Worm (Caenorhabditis elegans) whole organism, young adult: ENCODE measurements around the gene spp-1.

Source experiments
- F23B12.7 ChIP-seq: sonication (generic microtip); optimal IDR thresholded peaks from 2 replicates; lab custom pipeline; 2017; ENCODE audit warnings: missing genetic modification characterization, mild to moderate bottlenecking, missing compliant biosample characterization, antibody characterized with exemption, moderate library complexity; ENCODE audit not compliant: insufficient read depth
- Y56A3A.18 ChIP-seq: fragments of 200-800 bp; sonication (Bioruptor generic); IDR thresholded peaks from 2 replicates; pipeline ENCODE4 v1.3.6; 2022; ENCODE audit warnings: missing genetic modification reagents, missing genetic modification characterization, missing compliant biosample characterization
- ama-1 ChIP-seq, 3 experiments: fragments of 150-350 bp in 1 of 3; sonication (generic microtip) in 2 of 3; optimal IDR thresholded peaks; 2 replicates each; lab custom pipeline; 2014 to 2018; ENCODE audit warnings: missing biosample characterization in 2 of 3, missing genetic modification characterization in 2 of 3, missing genetic modification reagents in 2 of 3
- die-1 ChIP-seq: sonication (generic microtip); optimal IDR thresholded peaks from 2 replicates; lab custom pipeline; 2016; ENCODE audit warnings: missing genotype, mild to moderate bottlenecking, missing genetic modification characterization, missing compliant biosample characterization
- dpl-1 ChIP-seq: fragments of 150-350 bp; optimal IDR thresholded peaks from 2 replicates; lab custom pipeline; 2014; ENCODE audit warnings: missing biosample characterization, missing genetic modification reagents, missing genetic modification characterization
- hrde-1 ChIP-seq: sonication (generic microtip); optimal IDR thresholded peaks from 2 replicates; lab custom pipeline; 2016; ENCODE audit warnings: missing genetic modification characterization, mild to moderate bottlenecking, missing compliant biosample characterization, moderate library complexity, missing genotype, missing genetic modification reagents, borderline replicate concordance
- let-607 ChIP-seq, 2 experiments: fragments of 200-800 bp in 1 of 2; sonication (Bioruptor generic) in 1 of 2; sonication (generic microtip) in 1 of 2; optimal IDR thresholded peaks; 2 replicates each; lab custom pipeline; 2016 to 2018; ENCODE audit warnings: mild to moderate bottlenecking in 2 of 2, missing compliant biosample characterization in 2 of 2, missing genetic modification characterization in 2 of 2, moderate library complexity in 2 of 2, missing genotype in 1 of 2
- lin-40 ChIP-seq: sonication (generic microtip); optimal IDR thresholded peaks from 2 replicates; lab custom pipeline; 2016; ENCODE audit warnings: missing genetic modification characterization, mild to moderate bottlenecking, missing compliant biosample characterization, missing genotype, missing genetic modification reagents
- lin-54 ChIP-seq: fragments of 200-800 bp; sonication (Bioruptor generic); optimal IDR thresholded peaks from 2 replicates; lab custom pipeline; 2018; ENCODE audit warnings: mild to moderate bottlenecking, missing genetic modification characterization, missing compliant biosample characterization
- pha-4 ChIP-seq: fragments of 150-350 bp; sonication (generic microtip); optimal IDR thresholded peaks from 2 replicates; lab custom pipeline; 2014; ENCODE audit warnings: missing biosample characterization, missing genetic modification reagents, missing genetic modification characterization
- snpc-4 ChIP-seq, 5 experiments: fragments of 150-350 bp in 1 of 5; sonication (generic microtip) in 4 of 5; optimal IDR thresholded peaks; 2 replicates each; lab custom pipeline; 2014 to 2018; ENCODE audit warnings: missing genetic modification characterization in 5 of 5, missing biosample characterization in 3 of 5, antibody characterized with exemption in 2 of 5, mild to moderate bottlenecking in 2 of 5, missing compliant biosample characterization in 2 of 5, missing genotype in 2 of 5, moderate library complexity in 2 of 5, missing genetic modification reagents in 1 of 5
- ztf-22 ChIP-seq: fragments of 200-800 bp; sonication (Bioruptor generic); optimal IDR thresholded peaks from 2 replicates; lab custom pipeline; 2018; ENCODE audit warnings: mild to moderate bottlenecking, missing genetic modification characterization, moderate library complexity, missing compliant biosample characterization

ce11 chrIII:10311016-10311415 is 44.5 kb downstream of the spp-1 start, which contains the start of gene T07A5.7:
- TF ChIP-seq Y56A3A.18: no peak
- TF ChIP-seq lin-54: no peak
- no peak for TF ChIP-seq ama-1 (optimal IDR thresholded peaks at IDR 0.05; lab: Kevin White, UChicago)
- TF ChIP-seq ama-1 (GFP tag; optimal IDR thresholded peaks at IDR 0.05; lab: Kevin White, UChicago): no peak
- no peak for TF ChIP-seq snpc-4 (GFP tag; optimal IDR thresholded peaks at IDR 0.05; lab: Kevin White, UChicago)
- no peak for TF ChIP-seq snpc-4 (tag; optimal IDR thresholded peaks at IDR 0.05; lab: Kevin White, UChicago)
- no peak for TF ChIP-seq ztf-22 (GFP tag; lab: Kevin White, UChicago)
- no peak for TF ChIP-seq die-1
- no peak for TF ChIP-seq let-607 (tag; optimal IDR thresholded peaks at IDR 0.05; lab: Kevin White, UChicago)
- TF ChIP-seq pha-4 (tag; lab: Kevin White, UChicago): no peak
- no peak for TF ChIP-seq F23B12.7 (tag; lab: Kevin White, UChicago)
- no peak for TF ChIP-seq dpl-1
- TF ChIP-seq lin-40 (tag; lab: Kevin White, UChicago): no peak
- no peak for TF ChIP-seq hrde-1 (tag; lab: Kevin White, UChicago)
